Worm (Caenorhabditis elegans): ENCODE data around the gene F56B3.9.

The F56B3.9 gene

DNA sequence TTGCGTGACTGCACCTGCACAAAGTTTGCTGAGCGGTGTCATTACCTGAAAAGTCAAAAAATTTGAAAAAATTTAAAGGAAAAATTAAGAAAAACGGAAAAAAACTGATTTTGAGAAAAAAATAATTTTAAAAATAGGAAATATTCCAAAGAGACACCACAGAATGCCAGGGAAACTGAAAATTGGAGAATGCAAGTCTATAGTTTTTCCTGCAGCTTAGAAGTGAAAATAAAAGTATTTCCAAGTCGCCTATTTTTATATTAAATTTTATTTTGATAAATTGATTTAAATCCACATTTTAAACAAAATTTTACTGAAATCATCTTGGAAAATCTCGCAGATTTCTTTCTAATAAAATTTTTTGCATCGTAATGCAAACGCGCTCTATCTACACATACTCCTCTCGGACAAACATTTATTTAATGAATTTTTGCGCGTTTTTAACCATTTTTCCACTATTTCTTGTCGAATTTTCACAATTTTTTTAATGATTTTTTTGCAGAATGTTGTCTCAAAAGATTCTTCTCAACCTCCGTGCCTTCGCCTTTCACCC is 25.4 kb downstream of the F56B3.9 start, which contains the start of the genes F56B3.11 and ech-5 (continued):
- TF ChIP-seq lin-35 (GFP tag; optimal IDR thresholded peaks at IDR 0.05) (peak in 1 of 3 experiments; percentile 32), tbp1 (GFP tag; optimal IDR thresholded peaks at IDR 0.05) (peak; percentile 40), bed-1 (GFP tag; IDR thresholded peaks at IDR 0.05) (no peak), ztf-26 (tag; optimal IDR thresholded peaks at IDR 0.05) (peak; percentile 35), rec-8 (tag; optimal IDR thresholded peaks at IDR 0.05) (peak in 1 of 2 experiments; percentile 13), ceh-91 (GFP tag; IDR thresholded peaks at IDR 0.05) (no peak), cebp-1 (GFP tag; IDR thresholded peaks at IDR 0.05) (no peak), cebp-1 (tag; optimal IDR thresholded peaks at IDR 0.05) (peak; percentile 52), efl-1 (GFP tag; optimal IDR thresholded peaks at IDR 0.05) (peak; percentile 14), T26A5.8 (tag; optimal IDR thresholded peaks at IDR 0.05) (no peak), F33H1.4 (GFP tag; IDR thresholded peaks at IDR 0.05) (peak; percentile 31; the same call in 1 of the 2 replicates), Y95B8A.8 (GFP tag; IDR thresholded peaks at IDR 0.05) (0 out of 2 replicates have a peak, but pooled peaks have one; percentile 20), F52B5.7 (tag; optimal IDR thresholded peaks at IDR 0.05) (no peak), lsl-1 (GFP tag; optimal IDR thresholded peaks at IDR 0.05) (peak; percentile 54), K12H6.12 (tag; optimal IDR thresholded peaks at IDR 0.05) (peak; percentile 76), snpc-3.4 (tag; optimal IDR thresholded peaks at IDR 0.05) (no peak), ztf-28 (GFP tag; IDR thresholded peaks at IDR 0.05) (no peak), ceh-100 (GFP tag; IDR thresholded peaks at IDR 0.05) (peak; percentile 95), die-1 (tag; optimal IDR thresholded peaks at IDR 0.05) (no peak), mcd-1 (GFP tag; IDR thresholded peaks at IDR 0.05) (peak; percentile 94), ceh-27 (GFP tag; optimal IDR thresholded peaks at IDR 0.05) (peak; percentile 22)

DNA sequence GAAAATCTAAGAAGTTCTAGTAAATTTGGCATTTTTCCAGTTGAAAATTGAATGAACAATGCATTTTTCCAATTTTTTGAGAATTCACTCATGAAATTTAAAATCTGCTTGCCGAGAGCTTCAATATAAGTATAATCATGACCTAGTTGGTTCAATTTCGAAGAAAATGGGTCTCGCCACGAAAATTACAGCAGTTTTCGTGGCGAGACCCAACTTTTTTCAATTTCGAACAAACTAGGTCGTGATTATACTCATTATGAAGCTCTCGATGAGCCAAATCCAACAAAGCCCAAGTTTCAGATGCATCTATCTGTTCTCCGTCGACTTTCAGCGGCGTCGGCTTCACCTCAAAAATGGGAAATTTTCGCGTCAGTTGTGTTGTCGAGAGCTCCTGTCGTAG is 29.4 kb downstream of the F56B3.9 start, which contains the start of gene mrpl-46:
TSS of gene mrpl-46 (plus strand) at position 301 of the 400 bp plus-strand sequence.
- no peak for TF ChIP-seq mxl-1 (tag; optimal IDR thresholded peaks at IDR 0.05)
- TF ChIP-seq let-607 (tag; optimal IDR thresholded peaks at IDR 0.05): no peak
- TF ChIP-seq snpc-1.1 (tag; optimal IDR thresholded peaks at IDR 0.05; ENCODE audit: insufficient read depth): no peak
- TF ChIP-seq sptf-2 (GFP tag; optimal IDR thresholded peaks at IDR 0.05): no peak
- no peak for TF ChIP-seq F23B12.7 (tag; optimal IDR thresholded peaks at IDR 0.05; ENCODE audit: insufficient read depth)
- TF ChIP-seq K11D2.4 (GFP tag; IDR thresholded peaks at IDR 0.05): no peak
- no peak for TF ChIP-seq madf-3 (GFP tag; IDR thresholded peaks at IDR 0.05)
- TF ChIP-seq pha-4 (tag; optimal IDR thresholded peaks at IDR 0.05): no peak
- no peak for TF ChIP-seq lin-26 (GFP tag; IDR thresholded peaks at IDR 0.05)
- TF ChIP-seq hmg-1.2 (GFP tag; IDR thresholded peaks at IDR 0.05): no peak
- no peak for TF ChIP-seq egl-44 (GFP tag; IDR thresholded peaks at IDR 0.05)
- TF ChIP-seq rpc-1 (optimal IDR thresholded peaks at IDR 0.05): no peak
- TF ChIP-seq rpc-1 (tag; optimal IDR thresholded peaks at IDR 0.05): no peak
- TF ChIP-seq xnd-1 (tag; optimal IDR thresholded peaks at IDR 0.05): no peak
- no peak for TF ChIP-seq ceh-91 (GFP tag; IDR thresholded peaks at IDR 0.05)
- TF ChIP-seq Y53G8AR.9 (GFP tag; conservative IDR thresholded peaks at IDR 0.05): no peak
- no peak for TF ChIP-seq mcd-1 (GFP tag; IDR thresholded peaks at IDR 0.05)
- no peak for TF ChIP-seq T07F8.4 (tag; optimal IDR thresholded peaks at IDR 0.05)
